Fruit fly (Drosophila melanogaster) whole organism: ENCODE measurements around the gene CG13982.

Source experiments
- CG8478 ChIP-seq: fragments of >200 bp; optimal IDR thresholded peaks from 2 replicates; lab custom pipeline; 2018; ENCODE audit warnings: inconsistent platforms
- Dll ChIP-seq: fragments of >200 bp; optimal IDR thresholded peaks from 2 replicates; lab custom pipeline; 2017
- EcR ChIP-seq, 2 experiments: fragments of >200 bp; optimal IDR thresholded peaks; 2 replicates each; lab custom pipeline; 2017; ENCODE audit warnings: missing biosample characterization in 2 of 2, missing genetic modification characterization in 2 of 2, missing genetic modification reagents in 2 of 2
- pan ChIP-seq: fragments of >200 bp; optimal IDR thresholded peaks from 2 replicates; lab custom pipeline; 2017
- psq ChIP-seq: fragments of >200 bp; optimal IDR thresholded peaks from 2 replicates; lab custom pipeline; 2017
- usp ChIP-seq: fragments of >200 bp; optimal IDR thresholded peaks from 2 replicates; lab custom pipeline; 2017; ENCODE audit warnings: missing biosample characterization, missing genetic modification characterization, mixed read lengths

DNA sequence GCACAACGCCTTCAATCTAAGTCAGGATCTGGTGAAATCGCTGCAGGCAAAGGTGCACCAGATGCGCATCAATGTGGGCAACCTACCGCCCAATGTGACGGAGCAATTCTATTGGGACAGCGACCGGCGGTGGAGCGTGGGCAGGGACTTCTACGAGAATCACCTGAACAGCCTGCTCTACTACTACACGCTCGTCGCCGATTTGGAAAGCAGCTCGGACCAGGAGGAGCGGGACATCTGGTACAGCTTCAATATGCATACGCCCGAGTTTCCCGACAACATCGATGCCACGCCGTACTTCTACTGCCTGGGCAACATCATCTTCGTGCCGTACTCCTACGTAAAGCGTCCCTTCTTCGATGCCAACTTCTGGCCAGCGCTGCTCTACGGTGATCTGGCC is 42.8 kb upstream of the CG13982 start:
- TF ChIP-seq pan (no peak), EcR (GFP tag; optimal IDR thresholded peaks at IDR 0.05; lab: Kevin White, UChicago) (no peak), usp (GFP tag; lab: Kevin White, UChicago) (no peak), psq (no peak), Dll (lab: Kevin White, UChicago) (no peak), CG8478 (lab: Kevin White, UChicago) (no peak)
